Fruit fly (Drosophila melanogaster): ENCODE results near the gene CG5890.

- TF ChIP-seq CG3032 (tag; optimal IDR thresholded peaks at IDR 0.05) (no peak), topi (GFP tag; optimal IDR thresholded peaks at IDR 0.05) (no peak), Blimp-1 (GFP tag; optimal IDR thresholded peaks at IDR 0.05) (no peak), Eip78C (GFP tag) (no peak), CG10631 (GFP tag; optimal IDR thresholded peaks at IDR 0.05) (no peak), achi (GFP tag; optimal IDR thresholded peaks at IDR 0.05) (no peak), CG8632 (GFP tag; optimal IDR thresholded peaks at IDR 0.05) (no peak), pdm3 (GFP tag; optimal IDR thresholded peaks at IDR 0.05) (no peak), CG6808 (GFP tag; optimal IDR thresholded peaks at IDR 0.05) (no peak), Ets21C (GFP tag; optimal IDR thresholded peaks at IDR 0.05) (no peak), net (GFP tag; optimal IDR thresholded peaks at IDR 0.05) (no peak)
Observed at dm6 chr3R:25815179-25815578, 40.8 kb upstream of the CG5890 start, which contains the start of gene CG14354.

All from whole organism, prepupa.